Fruit fly (Drosophila melanogaster): ENCODE results near the gene Jhbp7.

dm6 chr3R:25188990-25189389 is 48.4 kb upstream of the Jhbp7 start:
- no peak for TF ChIP-seq Blimp-1 (GFP tag; optimal IDR thresholded peaks at IDR 0.05)
- TF ChIP-seq salr (GFP tag; optimal IDR thresholded peaks at IDR 0.05): no peak
- no peak for TF ChIP-seq Lpt (GFP tag; optimal IDR thresholded peaks at IDR 0.05)
- no peak for TF ChIP-seq Gug (GFP tag; IDR thresholded peaks at IDR 0.05)
- no peak for TF ChIP-seq Ets21C (GFP tag; optimal IDR thresholded peaks at IDR 0.05)
- no peak for TF ChIP-seq Met (GFP tag; optimal IDR thresholded peaks at IDR 0.05)
- TF ChIP-seq CG1621 (tag; optimal IDR thresholded peaks at IDR 0.05): no peak
- no peak for TF ChIP-seq CG32006 (GFP tag; optimal IDR thresholded peaks at IDR 0.05)
